Worm (Caenorhabditis elegans): ENCODE measurements around the gene F52F10.2.

DNA sequence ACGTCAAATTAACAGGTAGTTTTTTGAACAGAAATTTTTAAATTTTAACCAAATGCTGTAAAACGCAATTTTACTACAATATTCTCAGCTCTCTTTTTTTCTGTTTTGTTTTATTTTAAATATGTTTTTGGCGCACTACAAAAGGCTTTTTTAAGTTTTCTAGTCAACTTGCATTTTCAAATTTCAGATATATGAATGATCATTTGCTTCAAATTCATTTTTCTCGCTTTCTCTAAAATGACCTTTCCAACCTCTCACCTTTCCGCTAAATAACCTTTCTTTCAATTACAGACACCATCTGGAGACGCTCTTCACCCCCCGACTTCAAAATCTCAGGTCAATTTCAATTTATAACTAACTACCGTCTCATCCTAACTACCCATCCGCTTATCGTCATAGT lies 18.8 kb downstream of the F52F10.2 start, which contains the start of gene cdc-25.2:
- TF ChIP-seq nhr-76 (tag; optimal IDR thresholded peaks at IDR 0.05) (no peak), lsy-2 (tag; optimal IDR thresholded peaks at IDR 0.05) (no peak), C34B4.2 (tag; optimal IDR thresholded peaks at IDR 0.05) (no peak), elt-3 (tag; optimal IDR thresholded peaks at IDR 0.05) (no peak), mef-2 (tag; optimal IDR thresholded peaks at IDR 0.05) (no peak), mdl-1 (tag; optimal IDR thresholded peaks at IDR 0.05) (no peak)

All from whole organism, L1 larva.